Fruit fly (Drosophila melanogaster): Measurements from ENCODE around the gene CG5892.

DNA sequence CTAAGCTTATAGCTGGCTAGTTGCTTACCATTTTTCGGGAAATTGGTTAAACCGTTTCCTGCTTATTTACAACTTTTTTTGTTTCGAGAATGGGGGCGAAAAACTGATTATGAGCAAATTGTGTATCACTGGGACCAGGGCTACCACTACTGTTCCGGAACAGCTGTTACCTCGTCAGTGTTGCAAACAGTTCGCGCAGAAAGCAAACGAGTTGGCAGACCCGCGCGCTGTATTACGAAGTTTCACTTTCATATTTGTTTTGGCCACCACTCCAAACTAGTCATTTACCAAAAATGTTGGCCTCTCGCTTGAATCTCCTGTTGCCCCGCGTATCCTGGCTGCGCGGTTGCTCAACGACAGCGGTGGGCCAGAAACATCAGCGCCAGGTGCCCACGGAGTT is 27.5 kb downstream of the CG5892 start, which contains the start of the genes AP-2sigma and Idi:
- peak; percentile 47 for TF ChIP-seq h (GFP tag; optimal IDR thresholded peaks at IDR 0.05)
- TF ChIP-seq usp (GFP tag; optimal IDR thresholded peaks at IDR 0.05) = no peak
- no peak for TF ChIP-seq pan (optimal IDR thresholded peaks at IDR 0.05)
- TF ChIP-seq dmrt93B (GFP tag; optimal IDR thresholded peaks at IDR 0.05) = no peak
- TF ChIP-seq CrebA (GFP tag; optimal IDR thresholded peaks at IDR 0.05; ENCODE audit: borderline replicate concordance) = no peak
- no peak for TF ChIP-seq jim (GFP tag; optimal IDR thresholded peaks at IDR 0.05)
